Worm (Caenorhabditis elegans): Measurements from ENCODE around the gene C05B5.4.

ce11 chrIII:10033881-10034280 is 40.2 kb downstream of the C05B5.4 start, which contains the start of gene M04D8.8:
- no peak for TF ChIP-seq ztf-18 (tag; optimal IDR thresholded peaks at IDR 0.05)
- no peak for TF ChIP-seq bed-2 (GFP tag; IDR thresholded peaks at IDR 0.05)
- TF ChIP-seq lin-35 (GFP tag; optimal IDR thresholded peaks at IDR 0.05), result no peak
- TF ChIP-seq atf-7 (tag; optimal IDR thresholded peaks at IDR 0.05), result no peak
- TF ChIP-seq ama-1 (optimal IDR thresholded peaks at IDR 0.05), result no peak
- TF ChIP-seq ama-1 (GFP tag; optimal IDR thresholded peaks at IDR 0.05), result no peak
- TF ChIP-seq attf-3 (GFP tag; conservative IDR thresholded peaks at IDR 0.05), result no peak
- TF ChIP-seq attf-6 (GFP tag; IDR thresholded peaks at IDR 0.05), result no peak
- TF ChIP-seq pha-4 (tag; optimal IDR thresholded peaks at IDR 0.05), result no peak
- no peak for TF ChIP-seq ceh-58 (GFP tag; IDR thresholded peaks at IDR 0.05)
- TF ChIP-seq him-1 (tag; optimal IDR thresholded peaks at IDR 0.05), result no peak

All from whole organism, young adult.